Worm (Caenorhabditis elegans) whole organism, late embryonic: Measurements from ENCODE around the gene sra-27.

Source experiments
- F13H6.1 ChIP-seq: sonication (generic microtip); optimal IDR thresholded peaks from 2 replicates; lab custom pipeline; 2016; ENCODE audit warnings: missing genetic modification characterization, missing compliant biosample characterization
- ceh-9 ChIP-seq: sonication (generic microtip); optimal IDR thresholded peaks from 2 replicates; lab custom pipeline; 2016; ENCODE audit warnings: mild to moderate bottlenecking, missing genetic modification characterization, inconsistent platforms, missing compliant biosample characterization
- dve-1 ChIP-seq: sonication (generic microtip); optimal IDR thresholded peaks from 2 replicates; lab custom pipeline; 2017; ENCODE audit warnings: antibody characterized with exemption, mild to moderate bottlenecking, missing genetic modification characterization, missing compliant biosample characterization
- pqm-1 ChIP-seq: sonication (generic microtip); optimal IDR thresholded peaks from 2 replicates; lab custom pipeline; 2016; ENCODE audit warnings: missing genetic modification characterization, missing compliant biosample characterization

DNA sequence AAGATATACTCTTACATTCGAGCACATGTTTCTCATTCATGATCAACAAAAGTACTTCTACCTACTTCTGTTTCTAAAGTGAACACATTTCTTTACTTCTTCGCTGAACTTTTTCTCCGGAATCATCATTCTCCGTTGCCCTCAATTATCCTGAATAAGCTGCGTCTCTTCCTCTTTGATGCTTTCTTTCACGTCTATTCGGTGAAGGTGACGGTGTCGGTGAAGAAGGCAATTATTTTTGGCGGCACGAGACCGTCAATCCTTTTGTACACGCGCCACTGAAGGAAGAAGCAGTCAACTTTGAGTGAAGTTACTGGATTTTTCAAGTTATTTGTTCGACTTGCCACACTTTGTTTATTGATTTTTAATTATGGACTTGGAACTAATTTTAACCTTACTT, 37.3 kb upstream of the sra-27 start, which contains the start of gene abch-1:
- no peak for TF ChIP-seq pqm-1
- TF ChIP-seq F13H6.1 (tag; lab: Kevin White, UChicago) = no peak
- TF ChIP-seq dve-1 = no peak
- TF ChIP-seq ceh-9 (tag; lab: Kevin White, UChicago) = no peak
